Worm (Caenorhabditis elegans) whole organism, late embryonic: ENCODE measurements around the gene F36A4.4.

Experiments
- ama-1 ChIP-seq: fragments of 150-350 bp; optimal IDR thresholded peaks from 2 replicates; lab custom pipeline; 2014
- odd-2 ChIP-seq: sonication (generic microtip); optimal IDR thresholded peaks from 2 replicates; lab custom pipeline; 2017; ENCODE audit warnings: antibody characterized with exemption, mild to moderate bottlenecking, missing genetic modification characterization, missing compliant biosample characterization
- pqm-1 ChIP-seq: sonication (generic microtip); optimal IDR thresholded peaks from 2 replicates; lab custom pipeline; 2016; ENCODE audit warnings: missing genetic modification characterization, missing compliant biosample characterization

ce11 chrIV:4247334-4247733 is 20.1 kb upstream of the F36A4.4 start:
- TF ChIP-seq ama-1 (lab: Kevin White, UChicago) (no peak), odd-2 (tag; lab: Kevin White, UChicago) (no peak), pqm-1 (no peak)
